Worm (Caenorhabditis elegans): ENCODE measurements around the gene F43C9.2.

F43C9.2 gene

DNA sequence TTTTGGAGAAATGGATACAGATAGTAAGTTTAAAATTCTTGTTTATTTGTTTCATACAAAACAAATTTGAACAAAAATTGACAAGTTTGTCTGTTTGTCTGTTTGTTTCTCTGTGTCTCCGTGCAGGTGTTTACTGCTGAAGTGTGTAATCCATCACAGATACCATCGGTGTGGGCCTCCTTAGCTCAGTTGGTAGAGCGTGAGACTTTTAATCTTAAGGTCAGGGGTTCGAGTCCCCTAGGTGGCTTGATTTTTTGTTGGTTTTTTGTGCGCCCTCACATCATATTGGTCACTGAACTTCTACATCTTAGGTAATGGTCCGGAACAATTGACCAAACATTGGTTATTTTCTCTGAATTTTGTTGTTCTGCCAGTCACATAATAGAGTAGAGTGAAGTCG is 5.5 kb downstream of the F43C9.2 start (continued):
- TF ChIP-seq xbp-1 (tag; optimal IDR thresholded peaks at IDR 0.05): peak; percentile 25
- TF ChIP-seq zag-1 (tag; optimal IDR thresholded peaks at IDR 0.05): no peak
- TF ChIP-seq nhr-237 (tag; optimal IDR thresholded peaks at IDR 0.05): no peak
- TF ChIP-seq irx-1 (tag; optimal IDR thresholded peaks at IDR 0.05): no peak
- TF ChIP-seq fos-1 (tag; optimal IDR thresholded peaks at IDR 0.05): no peak
- peak; percentile 43 for TF ChIP-seq skn-1 (tag; optimal IDR thresholded peaks at IDR 0.05)
- TF ChIP-seq isw-1 (GFP tag; IDR thresholded peaks at IDR 0.05): no peak
- TF ChIP-seq C34B4.2 (tag; optimal IDR thresholded peaks at IDR 0.05): no peak
- TF ChIP-seq elt-2 (tag; optimal IDR thresholded peaks at IDR 0.05): peak; percentile 15
- peak; percentile 73 for TF ChIP-seq nhr-85 (tag)
- TF ChIP-seq lir-3 (tag; optimal IDR thresholded peaks at IDR 0.05; ENCODE audit: poor library complexity): peak; percentile 58
- peak; percentile 58 for TF ChIP-seq nhr-20 (tag; optimal IDR thresholded peaks at IDR 0.05)
- peak; percentile 56 for TF ChIP-seq nhr-90 (tag; optimal IDR thresholded peaks at IDR 0.05; ENCODE audit: poor library complexity)
- TF ChIP-seq Y116A8C.19 (tag; optimal IDR thresholded peaks at IDR 0.05; ENCODE audit: borderline replicate concordance): no peak
- peak; percentile 70 for TF ChIP-seq snu-23 (GFP tag; optimal IDR thresholded peaks at IDR 0.05)
- peak in 1 of 3 experiments; percentile 23 for TF ChIP-seq dpl-1 (GFP tag; optimal IDR thresholded peaks at IDR 0.05)
- TF ChIP-seq hlh-4 (tag; optimal IDR thresholded peaks at IDR 0.05): no peak
- peak; percentile 52 for TF ChIP-seq lin-14 (GFP tag; optimal IDR thresholded peaks at IDR 0.05)
- TF ChIP-seq swsn-7 (tag; optimal IDR thresholded peaks at IDR 0.05): peak; percentile 25
- no peak for TF ChIP-seq fkh-8 (tag; optimal IDR thresholded peaks at IDR 0.05)
- peak; percentile 5 to 62 for TF ChIP-seq lsy-2 (tag; optimal IDR thresholded peaks at IDR 0.05)
- TF ChIP-seq ets-5 (GFP tag; IDR thresholded peaks at IDR 0.05): no peak
- TF ChIP-seq efl-3 (GFP tag; optimal IDR thresholded peaks at IDR 0.05): no peak

DNA sequence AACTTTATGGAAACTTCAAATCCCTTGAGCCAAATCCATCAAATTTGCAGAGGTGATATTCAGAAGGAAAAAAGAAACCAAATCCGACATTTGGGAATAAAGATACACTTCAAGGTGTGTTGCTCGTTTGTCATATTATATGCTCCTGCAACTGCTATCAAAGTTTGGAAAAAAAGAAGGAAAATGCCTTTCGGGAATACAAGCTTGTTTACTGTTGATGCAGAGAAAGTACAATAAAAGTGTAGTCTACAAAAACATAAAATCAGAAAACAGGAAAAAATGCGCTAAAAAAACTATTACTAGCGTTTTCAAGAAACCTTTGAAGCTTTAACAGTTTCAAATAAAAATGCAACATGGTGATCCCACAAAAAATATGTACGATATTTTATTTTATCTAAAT is 7.2 kb downstream of the F43C9.2 start:
- no peak for TF ChIP-seq rnt-1 (tag; optimal IDR thresholded peaks at IDR 0.05)
- no peak for TF ChIP-seq sox-4 (tag; optimal IDR thresholded peaks at IDR 0.05)
- TF ChIP-seq grh-1 (GFP tag; IDR thresholded peaks at IDR 0.05): no peak
- no peak for TF ChIP-seq nhr-11 (tag; optimal IDR thresholded peaks at IDR 0.05)
- no peak for TF ChIP-seq nhr-47 (tag; optimal IDR thresholded peaks at IDR 0.05)
- TF ChIP-seq F16B12.6 (tag; optimal IDR thresholded peaks at IDR 0.05): no peak
- no peak for TF ChIP-seq nhr-90 (tag; optimal IDR thresholded peaks at IDR 0.05; ENCODE audit: poor library complexity)
- TF ChIP-seq swsn-7 (tag; optimal IDR thresholded peaks at IDR 0.05): no peak
- no peak for TF ChIP-seq aha-1 (tag; optimal IDR thresholded peaks at IDR 0.05)
- TF ChIP-seq C04F5.9 (tag; optimal IDR thresholded peaks at IDR 0.05): no peak
- no peak for TF ChIP-seq unc-30 (tag; optimal IDR thresholded peaks at IDR 0.05)
- TF ChIP-seq unc-86 (tag; optimal IDR thresholded peaks at IDR 0.05): no peak

DNA sequence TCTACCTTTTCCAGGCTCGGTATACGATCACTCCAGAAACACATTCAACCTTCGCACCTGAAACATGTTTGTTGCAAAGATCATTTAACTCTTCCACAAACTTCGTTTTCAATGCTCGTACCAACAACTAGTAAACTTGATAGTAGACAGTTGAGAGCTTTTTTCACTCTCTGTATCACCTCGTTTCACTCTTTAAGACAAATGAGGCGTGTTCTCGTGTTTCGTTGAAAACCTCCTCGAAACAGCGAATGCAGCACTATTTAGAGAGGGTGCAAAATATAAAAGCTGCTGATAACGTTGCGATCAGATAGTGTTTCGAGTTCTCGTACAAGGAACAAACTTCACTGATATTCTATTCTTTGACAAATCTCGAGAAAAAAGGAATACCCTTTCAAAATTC is 9.6 kb downstream of the F43C9.2 start, which contains the start of gene F43C9.1:
F43C9.1 (plus strand) TSS at position 301 of the 400 bp plus-strand sequence.
- TF ChIP-seq nhr-20 (tag; optimal IDR thresholded peaks at IDR 0.05) (no peak), ztf-11 (tag; optimal IDR thresholded peaks at IDR 0.05) (no peak), egl-13 (tag; optimal IDR thresholded peaks at IDR 0.05) (no peak), zip-4 (GFP tag; optimal IDR thresholded peaks at IDR 0.05) (no peak), nhr-85 (tag) (no peak), C16A3.4 (tag; optimal IDR thresholded peaks at IDR 0.05) (no peak), aha-1 (tag; optimal IDR thresholded peaks at IDR 0.05) (no peak), fkh-8 (tag; optimal IDR thresholded peaks at IDR 0.05) (no peak)

DNA sequence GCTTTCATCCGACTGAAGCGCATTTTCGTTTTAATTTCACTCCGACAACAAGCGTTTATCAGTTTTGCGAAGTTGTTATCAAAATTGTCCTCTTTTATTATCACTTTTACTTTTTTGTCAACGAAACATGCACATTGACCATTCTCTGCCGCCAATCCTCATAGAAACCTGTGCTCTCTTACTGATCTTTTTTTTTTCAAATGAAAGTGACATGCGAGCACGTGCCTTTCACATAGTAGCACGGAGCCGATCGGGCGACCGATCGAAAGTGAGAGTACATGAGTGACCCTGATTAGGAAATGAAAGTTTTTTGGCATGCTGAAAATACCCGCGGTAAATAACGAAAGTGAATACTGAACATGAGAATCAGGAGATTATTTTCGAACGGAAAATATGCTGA is 10.6 kb downstream of the F43C9.2 start:
- TF ChIP-seq jun-1 (tag; optimal IDR thresholded peaks at IDR 0.05) (peak; percentile 28), pqm-1 (tag; optimal IDR thresholded peaks at IDR 0.05) (peak; percentile 77), nhr-90 (tag; optimal IDR thresholded peaks at IDR 0.05; ENCODE audit: poor library complexity) (peak; percentile 36), pax-3 (tag; optimal IDR thresholded peaks at IDR 0.05) (peak; percentile 20), lin-14 (GFP tag; optimal IDR thresholded peaks at IDR 0.05) (peak; percentile 18), elt-2 (tag; optimal IDR thresholded peaks at IDR 0.05) (peak; percentile 99), nhr-71 (tag; optimal IDR thresholded peaks at IDR 0.05) (peak; percentile 57), nhr-20 (tag; optimal IDR thresholded peaks at IDR 0.05) (peak; percentile 17), hlh-17 (GFP tag; optimal IDR thresholded peaks at IDR 0.05; ENCODE audit: borderline replicate concordance) (no peak), efl-1 (optimal IDR thresholded peaks at IDR 0.05) (no peak), efl-1 (GFP tag; optimal IDR thresholded peaks at IDR 0.05 in 1 of 2) (peak in 1 of 2 experiments; percentile 33), egl-13 (tag; optimal IDR thresholded peaks at IDR 0.05) (no peak), ama-1 (optimal IDR thresholded peaks at IDR 0.05) (no peak), nhr-11 (tag; optimal IDR thresholded peaks at IDR 0.05) (no peak), mdl-1 (tag; optimal IDR thresholded peaks at IDR 0.05) (peak in 1 of 2 experiments; percentile 27), lin-35 (GFP tag; optimal IDR thresholded peaks at IDR 0.05) (peak in 1 of 2 experiments; percentile 56), sptf-1 (tag; optimal IDR thresholded peaks at IDR 0.05) (no peak), zag-1 (tag; optimal IDR thresholded peaks at IDR 0.05) (no peak), blmp-1 (tag; optimal IDR thresholded peaks at IDR 0.05) (peak; percentile 80)

Data from whole organism, L1 larva.